Fruit fly (Drosophila melanogaster): ENCODE results near the gene CG14689.

The CG14689 gene

DNA sequence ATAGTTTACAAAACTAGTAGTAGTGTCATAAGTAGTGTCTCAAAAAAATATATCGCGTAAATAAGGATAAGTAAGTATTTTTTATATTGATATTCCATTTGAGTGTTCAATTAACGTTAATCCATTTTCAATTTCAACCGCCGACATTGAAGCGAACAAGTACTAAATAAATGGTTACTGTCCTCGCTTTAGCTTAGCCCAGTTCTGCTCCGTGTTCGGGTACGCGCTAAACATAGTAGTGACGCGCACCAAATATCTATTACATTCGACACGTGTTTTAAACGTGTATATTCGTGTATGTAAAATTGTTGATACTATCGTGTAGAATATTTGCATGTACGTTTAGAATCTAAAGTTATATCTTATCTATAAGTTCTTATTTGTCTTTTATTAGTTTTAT is 35.9 kb downstream of the CG14689 start (continued):
- TF ChIP-seq Vsx1 (GFP tag; optimal IDR thresholded peaks at IDR 0.05) (no peak), Bgb (GFP tag; IDR thresholded peaks at IDR 0.05; ENCODE audit: partially characterized antibody) (peak; percentile 92), sd (tag; optimal IDR thresholded peaks at IDR 0.05) (peak; percentile 70), B-H2 (GFP tag; optimal IDR thresholded peaks at IDR 0.05) (peak; percentile 32), chif (GFP tag; optimal IDR thresholded peaks at IDR 0.05) (peak; percentile 22 to 38), odd (GFP tag; optimal IDR thresholded peaks at IDR 0.05) (no peak), crol (GFP tag; IDR thresholded peaks at IDR 0.05) (no peak), Atf-2 (GFP tag; optimal IDR thresholded peaks at IDR 0.05) (no peak), CG10543 (GFP tag; optimal IDR thresholded peaks at IDR 0.05) (peak; percentile 37), ttk (GFP tag; IDR thresholded peaks at IDR 0.05) (no peak), Bdp1 (GFP tag; optimal IDR thresholded peaks at IDR 0.05) (no peak), sens-2 (GFP tag; IDR thresholded peaks at IDR 0.05) (no peak), CG7372 (GFP tag; IDR thresholded peaks at IDR 0.05) (no peak), Aef1 (GFP tag; IDR thresholded peaks at IDR 0.05) (no peak), lola (GFP tag; optimal IDR thresholded peaks at IDR 0.05) (peak in 1 of 3 experiments; percentile 13), wek (GFP tag; optimal IDR thresholded peaks at IDR 0.05) (no peak), sim (GFP tag; IDR thresholded peaks at IDR 0.05) (no peak), CG4424 (GFP tag; optimal IDR thresholded peaks at IDR 0.05) (peak; percentile 24), YL-1 (GFP tag; optimal IDR thresholded peaks at IDR 0.05) (no peak), Myb (GFP tag; optimal IDR thresholded peaks at IDR 0.05) (peak; percentile 95), CG18011 (GFP tag; optimal IDR thresholded peaks at IDR 0.05) (no peak), ab (GFP tag; optimal IDR thresholded peaks at IDR 0.05) (no peak), CG10565 (GFP tag; optimal IDR thresholded peaks at IDR 0.05) (no peak), CG32767 (GFP tag; IDR thresholded peaks at IDR 0.05) (no peak), nerfin-2 (GFP tag; IDR thresholded peaks at IDR 0.05; ENCODE audit: partially characterized antibody) (peak; percentile 49), fd102C (GFP tag; optimal IDR thresholded peaks at IDR 0.05) (no peak), eve (GFP tag; optimal IDR thresholded peaks at IDR 0.05) (no peak), hkb (optimal IDR thresholded peaks at IDR 0.05) (no peak), hkb (GFP tag; IDR thresholded peaks at IDR 0.05) (no peak), Atf3 (GFP tag; optimal IDR thresholded peaks at IDR 0.05) (no peak), C15 (GFP tag; IDR thresholded peaks at IDR 0.05) (no peak), bcd (GFP tag; optimal IDR thresholded peaks at IDR 0.05) (peak; percentile 73), Trl (optimal IDR thresholded peaks at IDR 0.05) (no peak), Trl (GFP tag; optimal IDR thresholded peaks at IDR 0.05) (peak; percentile 66), CG5245 (GFP tag; optimal IDR thresholded peaks at IDR 0.05) (no peak), CrebB (tag; optimal IDR thresholded peaks at IDR 0.05) (no peak), unpg (GFP tag; optimal IDR thresholded peaks at IDR 0.05) (no peak), NFAT (GFP tag; IDR thresholded peaks at IDR 0.05) (no peak), bsh (GFP tag; optimal IDR thresholded peaks at IDR 0.05) (no peak), da (GFP tag; optimal IDR thresholded peaks at IDR 0.05) (no peak), CG34376 (GFP tag; optimal IDR thresholded peaks at IDR 0.05) (peak; percentile 33), Hey (tag; optimal IDR thresholded peaks at IDR 0.05) (no peak), CG2116 (GFP tag; optimal IDR thresholded peaks at IDR 0.05) (peak; percentile 19), CG4820 (GFP tag; optimal IDR thresholded peaks at IDR 0.05) (no peak), CG14667 (GFP tag; IDR thresholded peaks at IDR 0.05) (no peak), CG17829 (tag; optimal IDR thresholded peaks at IDR 0.05) (peak; percentile 62), dmrt99B (tag; optimal IDR thresholded peaks at IDR 0.05) (no peak), fu2 (GFP tag; optimal IDR thresholded peaks at IDR 0.05) (peak; percentile 23), CG13624 (GFP tag; optimal IDR thresholded peaks at IDR 0.05) (peak; percentile 64), zfh2 (GFP tag; optimal IDR thresholded peaks at IDR 0.05) (peak; percentile 60), CG2129 (GFP tag; IDR thresholded peaks at IDR 0.05; ENCODE audit: partially characterized antibody) (peak; percentile 46; the same call in 1 of the 2 replicates), luna (GFP tag; optimal IDR thresholded peaks at IDR 0.05) (peak; percentile 13)

All from whole organism, embryonic.